Fruit fly (Drosophila melanogaster): ENCODE measurements around the gene CG12091.
A peak's percentile ranks its signal among the peaks of the same experiment; 100 is the strongest.

CG12091 gene

dm6 chr3L:1584003-1584402, 47.4 kb upstream of the CG12091 start (continued):
- no peak for TF ChIP-seq MESR4 (GFP tag; optimal IDR thresholded peaks at IDR 0.05)
- peak; percentile 60 for TF ChIP-seq CoRest (tag; optimal IDR thresholded peaks at IDR 0.05)
- no peak for TF ChIP-seq danr (GFP tag; IDR thresholded peaks at IDR 0.05)
- peak; percentile 30 for TF ChIP-seq CG6254 (GFP tag; optimal IDR thresholded peaks at IDR 0.05)
- peak; percentile 47 for TF ChIP-seq CG16815 (GFP tag; optimal IDR thresholded peaks at IDR 0.05)
- no peak for TF ChIP-seq CG14710 (tag; optimal IDR thresholded peaks at IDR 0.05)
- TF ChIP-seq pb (GFP tag; optimal IDR thresholded peaks at IDR 0.05): no peak
- TF ChIP-seq Atf3 (GFP tag; optimal IDR thresholded peaks at IDR 0.05): peak; percentile 52
- TF ChIP-seq twi (tag; optimal IDR thresholded peaks at IDR 0.05): peak; percentile 28
- peak; percentile 69 for TF ChIP-seq CG10209 (GFP tag; optimal IDR thresholded peaks at IDR 0.05)
- peak; percentile 23 for TF ChIP-seq CG13123 (GFP tag; optimal IDR thresholded peaks at IDR 0.05)
- no peak for TF ChIP-seq hkb (optimal IDR thresholded peaks at IDR 0.05)
- no peak for TF ChIP-seq hkb (GFP tag; IDR thresholded peaks at IDR 0.05)
- TF ChIP-seq CG10979 (tag; optimal IDR thresholded peaks at IDR 0.05): no peak
- peak; percentile 84 for TF ChIP-seq otp (GFP tag; IDR thresholded peaks at IDR 0.05)
- TF ChIP-seq knrl (GFP tag; IDR thresholded peaks at IDR 0.05; ENCODE audit: partially characterized antibody): no peak
- TF ChIP-seq ssp (GFP tag; IDR thresholded peaks at IDR 0.05): peak; percentile 45; the same call in 1 of the 2 replicates
- peak; percentile 50; the same call in 1 of the 3 replicates for TF ChIP-seq CG17361 (GFP tag; IDR thresholded peaks at IDR 0.05)
- TF ChIP-seq Bdp1 (GFP tag; optimal IDR thresholded peaks at IDR 0.05): peak; percentile 17
- TF ChIP-seq fd64A (GFP tag; optimal IDR thresholded peaks at IDR 0.05): no peak
- peak; percentile 66 for TF ChIP-seq Ptx1 (GFP tag; IDR thresholded peaks at IDR 0.05)
- TF ChIP-seq CG15514 (GFP tag; optimal IDR thresholded peaks at IDR 0.05): no peak
- no peak for TF ChIP-seq CG14860 (GFP tag; IDR thresholded peaks at IDR 0.05; ENCODE audit: partially characterized antibody)
- no peak for TF ChIP-seq pfk (GFP tag; optimal IDR thresholded peaks at IDR 0.05)
- TF ChIP-seq CG6854 (GFP tag; optimal IDR thresholded peaks at IDR 0.05): no peak
- peak; percentile 39 for TF ChIP-seq HmgZ (tag; optimal IDR thresholded peaks at IDR 0.05)
- no peak for TF ChIP-seq CG7928 (GFP tag; optimal IDR thresholded peaks at IDR 0.05)
- peak; percentile 40; the same call in 1 of the 2 replicates for TF ChIP-seq CG3847 (GFP tag; IDR thresholded peaks at IDR 0.05)
- TF ChIP-seq MTF-1 (GFP tag; optimal IDR thresholded peaks at IDR 0.05; ENCODE audit: borderline replicate concordance): no peak
- peak; percentile 64; the same call in 2 of the 3 replicates for TF ChIP-seq CG14050 (GFP tag; IDR thresholded peaks at IDR 0.05)
- TF ChIP-seq Aef1 (GFP tag; IDR thresholded peaks at IDR 0.05): 0 out of 3 replicates have a peak, but pooled peaks have one; percentile 13
- no peak for TF ChIP-seq br (optimal IDR thresholded peaks at IDR 0.05)
- no peak for TF ChIP-seq CG12104 (GFP tag; optimal IDR thresholded peaks at IDR 0.05)
- no peak for TF ChIP-seq Lim3 (GFP tag; IDR thresholded peaks at IDR 0.05)
- peak; percentile 41 to 71 for TF ChIP-seq Hr51 (GFP tag; optimal IDR thresholded peaks at IDR 0.05)
- peak; percentile 77 for TF ChIP-seq CG31441 (GFP tag; IDR thresholded peaks at IDR 0.05)
- 0 out of 3 replicates have a peak, but pooled peaks have one; percentile 56 for TF ChIP-seq Mrtf (GFP tag; IDR thresholded peaks at IDR 0.05)
- TF ChIP-seq Camta (GFP tag; optimal IDR thresholded peaks at IDR 0.05): no peak
- TF ChIP-seq sens-2 (GFP tag; IDR thresholded peaks at IDR 0.05): peak; percentile 53; the same call in 1 of the 2 replicates
- TF ChIP-seq CG18011 (GFP tag; optimal IDR thresholded peaks at IDR 0.05): no peak
- peak; percentile 61 for TF ChIP-seq CG9609 (GFP tag; optimal IDR thresholded peaks at IDR 0.05)
- TF ChIP-seq Poxn (GFP tag; IDR thresholded peaks at IDR 0.05): no peak
- peak; percentile 70; the same call in 1 of the 2 replicates for TF ChIP-seq Awh (GFP tag; IDR thresholded peaks at IDR 0.05)
- TF ChIP-seq Antp (GFP tag; optimal IDR thresholded peaks at IDR 0.05): peak; percentile 37
- TF ChIP-seq CG4820 (GFP tag; optimal IDR thresholded peaks at IDR 0.05): no peak
- peak; percentile 27; the same call in 1 of the 2 replicates for TF ChIP-seq gt (GFP tag; IDR thresholded peaks at IDR 0.05)
- no peak for TF ChIP-seq CG1647 (GFP tag; optimal IDR thresholded peaks at IDR 0.05)
- TF ChIP-seq p53 (GFP tag; optimal IDR thresholded peaks at IDR 0.05): no peak
- peak; percentile 59 for TF ChIP-seq ap (GFP tag; IDR thresholded peaks at IDR 0.05)
- peak; percentile 32 for TF ChIP-seq NfI (GFP tag; optimal IDR thresholded peaks at IDR 0.05)
- TF ChIP-seq gfzf (GFP tag; optimal IDR thresholded peaks at IDR 0.05): no peak
